Worm (Caenorhabditis elegans) whole organism, midembryonic: ENCODE data around the gene C27H6.8.

ENCODE experiments used
- T22C8.4 ChIP-seq: fragments of 200-800 bp; sonication (Bioruptor generic); IDR thresholded peaks from 2 replicates; pipeline ENCODE4 v1.3.6; 2022; ENCODE audit warnings: missing genetic modification characterization, missing compliant biosample characterization
- klf-2 ChIP-seq: fragments of 200-800 bp; sonication (Bioruptor generic); conservative IDR thresholded peaks from 2 replicates; pipeline ENCODE4 v1.3.6; 2022; ENCODE audit warnings: missing genetic modification reagents, missing genetic modification characterization, missing compliant biosample characterization
- ref-1 ChIP-seq: fragments of 200-800 bp; sonication (Bioruptor generic); conservative IDR thresholded peaks from 2 replicates; pipeline ENCODE4 v1.3.6; 2022; ENCODE audit warnings: missing genetic modification reagents, missing genetic modification characterization, missing compliant biosample characterization

DNA sequence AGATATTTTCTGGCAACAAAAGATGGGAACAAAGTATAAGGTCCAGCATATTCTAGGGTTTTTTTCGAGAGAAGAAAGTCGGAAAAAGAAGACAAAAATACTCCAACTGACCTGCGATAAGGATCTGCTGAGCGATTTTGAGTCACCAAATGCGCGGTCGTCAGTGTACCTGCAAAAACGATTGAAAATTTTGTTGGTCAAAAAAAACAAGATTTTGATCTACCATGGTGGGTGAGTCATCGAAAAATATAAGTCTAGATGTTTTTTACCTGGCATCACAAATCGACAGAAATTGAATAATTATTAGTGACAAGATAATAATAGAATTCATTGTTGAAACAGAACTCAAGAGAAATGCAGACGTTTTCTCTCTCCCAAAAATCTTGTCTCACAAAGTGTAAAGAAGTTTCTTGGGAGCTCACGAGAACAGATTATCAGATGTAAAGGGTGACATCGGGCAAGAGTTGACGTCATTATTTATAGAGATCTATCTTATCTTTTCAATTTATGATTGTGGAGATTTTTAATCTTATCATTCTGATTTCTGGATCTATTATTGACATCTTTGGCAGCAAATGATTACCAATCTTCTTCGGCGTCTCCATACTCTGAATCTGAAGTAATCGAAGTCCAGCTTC lies 2.2 kb downstream of the C27H6.8 start:
- TF ChIP-seq T22C8.4 (GFP tag; lab: Robert Waterston, UW) = no peak
- no peak for TF ChIP-seq klf-2 (GFP tag; lab: Robert Waterston, UW)
- no peak for TF ChIP-seq ref-1 (GFP tag; lab: Robert Waterston, UW)
